Fruit fly (Drosophila melanogaster) whole organism, embryonic: Measurements from ENCODE around the gene CG6527.

Experiments
- Bgb ChIP-seq: fragments of 200-800 bp; sonication (Bioruptor generic); IDR thresholded peaks from 2 replicates; pipeline ENCODE4 v1.3.6; 2022; ENCODE audit warnings: missing biosample characterization, missing genetic modification characterization; ENCODE audit not compliant: partially characterized antibody
- C15 ChIP-seq: fragments of 200-800 bp; sonication (Bioruptor generic); IDR thresholded peaks from 3 replicates; pipeline ENCODE4 v1.3.6; 2022; ENCODE audit warnings: missing biosample characterization, missing genetic modification characterization
- CG10274 ChIP-seq: fragments of 200-800 bp; sonication (Bioruptor generic); optimal IDR thresholded peaks from 3 replicates; lab custom pipeline; 2017; ENCODE audit warnings: missing biosample characterization, mild to moderate bottlenecking, missing genetic modification characterization
- CG10431 ChIP-seq: fragments of 200-800 bp; sonication (Bioruptor generic); optimal IDR thresholded peaks from 3 replicates; lab custom pipeline; 2018; ENCODE audit warnings: missing biosample characterization, mild to moderate bottlenecking, missing genetic modification characterization
- CG10654 ChIP-seq: fragments of 200-800 bp; sonication (Bioruptor generic); optimal IDR thresholded peaks from 2 replicates; lab custom pipeline; 2016; ENCODE audit warnings: missing biosample characterization, missing genetic modification characterization
- CG11247 ChIP-seq: fragments of 200-800 bp; sonication (Bioruptor generic); IDR thresholded peaks from 2 replicates; pipeline ENCODE4 v1.3.6; 2022; ENCODE audit warnings: missing biosample characterization, missing genetic modification characterization
- CG11398 ChIP-seq: fragments of 200-800 bp; sonication (Bioruptor generic); optimal IDR thresholded peaks from 2 replicates; lab custom pipeline; 2016; ENCODE audit warnings: missing biosample characterization, missing genetic modification characterization
- CG11560 ChIP-seq: fragments of 200-800 bp; sonication (Bioruptor generic); IDR thresholded peaks from 3 replicates; pipeline ENCODE4 v1.3.6; 2022; ENCODE audit warnings: missing biosample characterization, missing genetic modification characterization
- CG12236 ChIP-seq: fragments of 200-800 bp; sonication (Bioruptor generic); optimal IDR thresholded peaks from 2 replicates; lab custom pipeline; 2016; ENCODE audit warnings: missing biosample characterization, missing genetic modification characterization
- CG12769 ChIP-seq: fragments of 200-800 bp; sonication (Bioruptor generic); optimal IDR thresholded peaks from 2 replicates; lab custom pipeline; 2019; ENCODE audit warnings: missing biosample characterization, mild to moderate bottlenecking, missing genetic modification characterization, moderate library complexity
- CG14014 ChIP-seq: fragments of 200-800 bp; sonication (Bioruptor generic); IDR thresholded peaks from 2 replicates; pipeline ENCODE4 v1.3.6; 2022; ENCODE audit warnings: missing biosample characterization, missing genetic modification characterization
- CG14050 ChIP-seq: fragments of 200-800 bp; sonication (Bioruptor generic); IDR thresholded peaks from 3 replicates; pipeline ENCODE4 v1.3.6; 2022; ENCODE audit warnings: missing biosample characterization, missing genetic modification characterization
- CG1529 ChIP-seq: fragments of 200-800 bp; sonication (Bioruptor generic); optimal IDR thresholded peaks from 3 replicates; lab custom pipeline; 2018; ENCODE audit warnings: missing biosample characterization, missing genetic modification characterization
- CG18619 ChIP-seq: fragments of 200-800 bp; sonication (Bioruptor generic); optimal IDR thresholded peaks from 3 replicates; lab custom pipeline; 2017; ENCODE audit warnings: missing biosample characterization, mild to moderate bottlenecking, missing genetic modification characterization
- CG18764 ChIP-seq: fragments of 200-800 bp; sonication (Bioruptor generic); optimal IDR thresholded peaks from 3 replicates; lab custom pipeline; 2016; ENCODE audit warnings: missing biosample characterization, missing genetic modification characterization
- CG2129 ChIP-seq: fragments of 200-800 bp; sonication (Bioruptor generic); IDR thresholded peaks from 2 replicates; pipeline ENCODE4 v1.3.6; 2022; ENCODE audit warnings: missing biosample characterization, missing genetic modification characterization; ENCODE audit not compliant: partially characterized antibody
- CG3065 ChIP-seq: fragments of 200-800 bp; sonication (Bioruptor generic); optimal IDR thresholded peaks from 2 replicates; lab custom pipeline; 2016; ENCODE audit warnings: missing biosample characterization, missing genetic modification characterization
- CG3995 ChIP-seq: fragments of 200-800 bp; sonication (Bioruptor generic); optimal IDR thresholded peaks from 3 replicates; lab custom pipeline; 2016; ENCODE audit warnings: missing biosample characterization, missing genetic modification characterization
- CG6854 ChIP-seq: fragments of 200-800 bp; sonication (Bioruptor generic); optimal IDR thresholded peaks from 3 replicates; lab custom pipeline; 2017; ENCODE audit warnings: missing biosample characterization, mild to moderate bottlenecking, missing genetic modification characterization
- CG7271 ChIP-seq: fragments of 200-800 bp; sonication (Bioruptor generic); optimal IDR thresholded peaks from 2 replicates; lab custom pipeline; 2018; ENCODE audit warnings: missing biosample characterization, mild to moderate bottlenecking, missing genetic modification characterization, moderate library complexity
- CG7839 ChIP-seq: fragments of 200-800 bp; sonication (Bioruptor generic); optimal IDR thresholded peaks from 3 replicates; lab custom pipeline; 2018; ENCODE audit warnings: missing biosample characterization, mild to moderate bottlenecking, missing genetic modification characterization, moderate library complexity
- CrebB ChIP-seq: fragments of 200-800 bp; sonication (Bioruptor generic); optimal IDR thresholded peaks from 3 replicates; lab custom pipeline; 2018; ENCODE audit warnings: missing biosample characterization, mild to moderate bottlenecking, missing genetic modification characterization
- Dad ChIP-seq: fragments of 200-800 bp; sonication (Bioruptor generic); optimal IDR thresholded peaks from 3 replicates; lab custom pipeline; 2016; ENCODE audit warnings: missing biosample characterization, missing genetic modification characterization
- Dll ChIP-seq: fragments of 200-800 bp; sonication (Bioruptor generic); IDR thresholded peaks from 4 replicates; pipeline ENCODE4 v1.3.6; 2022; ENCODE audit warnings: missing biosample characterization, missing genetic modification characterization; ENCODE audit not compliant: partially characterized antibody
- HmgD ChIP-seq: fragments of 200-800 bp; sonication (Bioruptor generic); optimal IDR thresholded peaks from 3 replicates; lab custom pipeline; 2016; ENCODE audit warnings: missing biosample characterization, missing genetic modification characterization
- Hmr ChIP-seq: fragments of 200-800 bp; sonication (Bioruptor generic); optimal IDR thresholded peaks from 3 replicates; lab custom pipeline; 2017; ENCODE audit warnings: mild to moderate bottlenecking, missing biosample characterization, missing genetic modification reagents, missing genetic modification characterization
- Jarid2 ChIP-seq: fragments of 200-800 bp; sonication (Bioruptor generic); optimal IDR thresholded peaks from 3 replicates; lab custom pipeline; 2017; ENCODE audit warnings: mild to moderate bottlenecking, missing biosample characterization, missing genetic modification reagents, missing genetic modification characterization
- Med ChIP-seq: fragments of 200-800 bp; sonication (Bioruptor generic); peaks from one replicate; lab custom pipeline; 2016; ENCODE audit warnings: missing biosample characterization, missing genetic modification characterization, mild to moderate bottlenecking, inconsistent platforms, moderate library complexity
- NC2α ChIP-seq: fragments of 200-800 bp; sonication (Bioruptor generic); optimal IDR thresholded peaks from 2 replicates; lab custom pipeline; 2016; ENCODE audit warnings: missing biosample characterization, missing genetic modification characterization
- Nf-YC ChIP-seq: fragments of 200-800 bp; optimal IDR thresholded peaks from 3 replicates; lab custom pipeline; 2019; ENCODE audit warnings: missing biosample characterization, mild to moderate bottlenecking, missing genetic modification characterization, moderate library complexity
- Opbp ChIP-seq: fragments of 200-800 bp; sonication (Bioruptor generic); IDR thresholded peaks from 3 replicates; pipeline ENCODE4 v1.3.6; 2022; ENCODE audit warnings: missing biosample characterization, missing genetic modification characterization; ENCODE audit not compliant: partially characterized antibody
- Ptx1 ChIP-seq: fragments of 200-800 bp; sonication (Bioruptor generic); IDR thresholded peaks from 2 replicates; pipeline ENCODE4 v1.3.6; 2022; ENCODE audit warnings: missing biosample characterization, missing genetic modification characterization
- Ssrp ChIP-seq: fragments of 200-800 bp; sonication (Bioruptor generic); optimal IDR thresholded peaks from 2 replicates; lab custom pipeline; 2018; ENCODE audit warnings: missing biosample characterization, mild to moderate bottlenecking, missing genetic modification characterization, moderate library complexity
- Xrp1 ChIP-seq: fragments of 200-800 bp; sonication (Bioruptor generic); IDR thresholded peaks from 2 replicates; pipeline ENCODE4 v1.3.6; 2022; ENCODE audit warnings: missing biosample characterization, missing genetic modification characterization
- ash1 ChIP-seq: fragments of 200-800 bp; sonication (Bioruptor generic); optimal IDR thresholded peaks from 2 replicates; lab custom pipeline; 2018; ENCODE audit warnings: missing biosample characterization, mild to moderate bottlenecking, missing genetic modification characterization
- emc ChIP-seq: fragments of 200-800 bp; sonication (Bioruptor generic); optimal IDR thresholded peaks from 2 replicates; lab custom pipeline; 2016; ENCODE audit warnings: missing biosample characterization, missing genetic modification characterization
- gro ChIP-seq: fragments of 200-800 bp; sonication (Bioruptor generic); optimal IDR thresholded peaks from 2 replicates; lab custom pipeline; 2016; ENCODE audit warnings: missing biosample characterization, missing genetic modification characterization
- ken ChIP-seq: fragments of 200-800 bp; sonication (Bioruptor generic); IDR thresholded peaks from 3 replicates; pipeline ENCODE4 v1.3.6; 2022; ENCODE audit warnings: missing biosample characterization, missing genetic modification characterization
- rib ChIP-seq: fragments of 200-800 bp; sonication (Bioruptor generic); IDR thresholded peaks from 2 replicates; pipeline ENCODE4 v1.3.6; 2022; ENCODE audit warnings: missing biosample characterization, missing genetic modification characterization
- sens ChIP-seq: fragments of 200-800 bp; sonication (Bioruptor generic); peaks from one replicate; lab custom pipeline; 2016; ENCODE audit warnings: missing biosample characterization, missing genetic modification characterization
- shn ChIP-seq: fragments of 200-800 bp; sonication (Bioruptor generic); optimal IDR thresholded peaks from 3 replicates; lab custom pipeline; 2016; ENCODE audit warnings: missing biosample characterization, missing genetic modification characterization
- sqz ChIP-seq: fragments of 200-800 bp; sonication (Bioruptor generic); optimal IDR thresholded peaks from 3 replicates; lab custom pipeline; 2018; ENCODE audit warnings: missing biosample characterization, mild to moderate bottlenecking, missing genetic modification characterization
- tgo ChIP-seq: fragments of 200-800 bp; sonication (Bioruptor generic); IDR thresholded peaks from 3 replicates; pipeline ENCODE4 v1.3.6; 2022; ENCODE audit warnings: missing biosample characterization, missing genetic modification characterization
- ttk ChIP-seq: fragments of 200-800 bp; sonication (Bioruptor generic); IDR thresholded peaks from 2 replicates; pipeline ENCODE4 v2.1.2; 2022; ENCODE audit warnings: missing biosample characterization, missing genetic modification characterization
- unpg ChIP-seq: fragments of 200-800 bp; sonication (Bioruptor generic); optimal IDR thresholded peaks from 3 replicates; lab custom pipeline; 2018; ENCODE audit warnings: missing biosample characterization, mild to moderate bottlenecking, missing genetic modification characterization, moderate library complexity
- usp ChIP-seq: fragments of >200 bp; optimal IDR thresholded peaks from 2 replicates; lab custom pipeline; 2017; ENCODE audit warnings: missing biosample characterization, missing genetic modification characterization
- wdn ChIP-seq: fragments of 200-800 bp; sonication (Bioruptor generic); IDR thresholded peaks from 2 replicates; pipeline ENCODE4 v1.3.6; 2022; ENCODE audit warnings: missing biosample characterization, missing genetic modification characterization
- z ChIP-seq: fragments of 200-800 bp; sonication (Bioruptor generic); IDR thresholded peaks from 3 replicates; pipeline ENCODE4 v1.3.6; 2022; ENCODE audit warnings: missing biosample characterization, missing genetic modification characterization
- zf30C ChIP-seq: fragments of 200-800 bp; sonication (Bioruptor generic); optimal IDR thresholded peaks from 3 replicates; lab custom pipeline; 2018; ENCODE audit warnings: missing biosample characterization, mild to moderate bottlenecking, missing genetic modification characterization

CG6527 gene

dm6 chr3L:10515785-10516706, 42.8 kb downstream of the CG6527 start (continued):
- TF ChIP-seq Opbp (GFP tag; lab: Robert Waterston, UW) (no peak; the same call in 2 of the 3 replicates), CG10274 (GFP tag; lab: Kevin White, UChicago) (no peak), Dad (GFP tag; lab: Kevin White, UChicago) (no peak), CG12236 (GFP tag; lab: Kevin White, UChicago) (no peak), ash1 (GFP tag; lab: Kevin White, UChicago) (peak; percentile 29), Ssrp (tag; lab: Kevin White, UChicago) (peak; percentile 5), CG10431 (GFP tag; lab: Kevin White, UChicago) (no peak), CG6854 (GFP tag; lab: Kevin White, UChicago) (no peak), CG2129 (GFP tag; lab: Robert Waterston, UW) (no peak), zf30C (GFP tag; lab: Kevin White, UChicago) (peak; percentile 56), Hmr (no peak), Ptx1 (no peak), z (no peak), gro (GFP tag; lab: Kevin White, UChicago) (peak; percentile 62), CG10654 (GFP tag; lab: Kevin White, UChicago) (no peak), HmgD (GFP tag; lab: Kevin White, UChicago) (peak; percentile 45), CG18764 (GFP tag; lab: Kevin White, UChicago) (no peak), CG11560 (no peak), rib (GFP tag; lab: Robert Waterston, UW) (no peak; the same call in none of the 2 replicates), C15 (GFP tag; lab: Robert Waterston, UW) (no peak), NC2α (GFP tag; lab: Kevin White, UChicago) (no peak), CG14050 (GFP tag; lab: Robert Waterston, UW) (no peak), CG12769 (tag; lab: Kevin White, UChicago) (peak; percentile 28), Xrp1 (GFP tag; lab: Robert Waterston, UW) (no peak; the same call in 1 of the 2 replicates), ttk (GFP tag; lab: Robert Waterston, UW) (no peak), ken (0 out of 3 replicates have a peak, but pooled peaks have one; percentile 28), Med (GFP tag; lab: Kevin White, UChicago) (peak; percentile 88), CrebB (tag; lab: Kevin White, UChicago) (no peak), CG14014 (no peak), tgo (no peak), Dll (GFP tag; lab: Robert Waterston, UW) (peak; percentile 56; the same call in 2 of the 4 replicates), CG7271 (tag; lab: Kevin White, UChicago) (no peak), sqz (GFP tag; lab: Kevin White, UChicago) (peak; percentile 72), CG11398 (GFP tag; lab: Kevin White, UChicago) (peak; percentile 32), unpg (peak; percentile 15), emc (GFP tag; lab: Kevin White, UChicago) (no peak), CG3995 (GFP tag; lab: Kevin White, UChicago) (peak; percentile 61), usp (no peak), Nf-YC (peak; percentile 47), sens (GFP tag; lab: Kevin White, UChicago) (peak; percentile 77), shn (GFP tag; lab: Kevin White, UChicago) (no peak), CG11247 (GFP tag; lab: Robert Waterston, UW) (peak; percentile 8; the same call in 1 of the 2 replicates), Bgb (peak; percentile 74), CG7839 (tag; lab: Kevin White, UChicago) (peak; percentile 28), Jarid2 (GFP tag; lab: Kevin White, UChicago) (peak; percentile 97), CG18619 (GFP tag; lab: Kevin White, UChicago) (peak; percentile 2), CG3065 (GFP tag; lab: Kevin White, UChicago) (no peak), CG1529 (no peak), wdn (GFP tag; lab: Robert Waterston, UW) (no peak)
